Worm (Caenorhabditis elegans): ENCODE results near the gene Y55F3AM.21.
"Not testable (repeated sequence)": the region's sequence is repeated elsewhere in the genome, so short reads cannot be mapped to it uniquely, and the experiment has no call there.

Y55F3AM.21 gene

ce11 chrIV:1051636-1052133 lies at the start of gene Y55F3AM.21:
Y55F3AM.21 (minus strand) TSS chrIV:1051686.
- TF ChIP-seq egl-27, R02D3.7, aly-2 (tag; optimal IDR thresholded peaks at IDR 0.05): not testable (repeated sequence)

DNA sequence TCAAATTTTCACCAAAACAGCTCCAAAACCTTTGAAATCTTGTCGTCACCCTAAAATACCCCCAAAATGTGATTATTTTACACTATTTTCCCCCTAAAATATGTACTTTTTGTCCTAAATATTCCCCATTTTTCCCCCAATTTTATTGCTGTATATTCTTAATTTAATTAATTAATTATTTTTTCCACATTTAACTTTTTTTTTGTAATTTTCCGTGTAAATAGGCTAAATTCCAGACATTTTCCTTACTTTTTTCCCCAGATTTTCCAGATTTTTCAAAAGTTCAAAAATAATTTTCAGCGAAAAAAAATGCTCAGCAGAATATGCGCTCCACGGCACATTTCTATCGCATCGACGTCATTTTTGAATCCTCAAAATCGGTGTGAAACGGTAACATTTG lies 45.7 kb upstream of the Y55F3AM.21 start, which contains the start of gene cox-18:
Gene cox-18, plus strand, starts transcription at position 301 of the 400 bp plus-strand sequence.
- TF ChIP-seq lin-39 (tag; optimal IDR thresholded peaks at IDR 0.05), result no peak
- TF ChIP-seq egl-5 (tag; optimal IDR thresholded peaks at IDR 0.05), result no peak
- no peak for TF ChIP-seq fkh-2 (tag; optimal IDR thresholded peaks at IDR 0.05)
- TF ChIP-seq ama-1 (optimal IDR thresholded peaks at IDR 0.05), result no peak
- TF ChIP-seq tbx-2 (tag; optimal IDR thresholded peaks at IDR 0.05), result no peak
- no peak for TF ChIP-seq unc-39 (tag; optimal IDR thresholded peaks at IDR 0.05)
- TF ChIP-seq nhr-43 (tag; optimal IDR thresholded peaks at IDR 0.05; ENCODE audit: poor library complexity, severe bottlenecking), result no peak
- no peak for TF ChIP-seq nfya-1 (tag; optimal IDR thresholded peaks at IDR 0.05; ENCODE audit: insufficient read depth)
- no peak for TF ChIP-seq nhr-237 (tag; optimal IDR thresholded peaks at IDR 0.05)
- no peak for TF ChIP-seq lin-15B (tag; optimal IDR thresholded peaks at IDR 0.05)
- no peak for TF ChIP-seq nhr-67 (tag; optimal IDR thresholded peaks at IDR 0.05)
- no peak for TF ChIP-seq ceh-82 (tag; optimal IDR thresholded peaks at IDR 0.05)
- TF ChIP-seq aly-2 (tag; optimal IDR thresholded peaks at IDR 0.05), result no peak

ce11 chrIV:1096154-1096553 lies 44.7 kb upstream of the Y55F3AM.21 start:
- TF ChIP-seq skn-1 (tag; optimal IDR thresholded peaks at IDR 0.05), result no peak
- TF ChIP-seq snpc-4 (tag; optimal IDR thresholded peaks at IDR 0.05), result no peak
- TF ChIP-seq ceh-82 (tag; optimal IDR thresholded peaks at IDR 0.05), result no peak
- TF ChIP-seq egl-27 (tag; optimal IDR thresholded peaks at IDR 0.05), result no peak
- no peak for TF ChIP-seq lsy-12 (tag; optimal IDR thresholded peaks at IDR 0.05)
- no peak for TF ChIP-seq fkh-2 (tag; optimal IDR thresholded peaks at IDR 0.05)
- TF ChIP-seq fkh-10 (GFP tag; optimal IDR thresholded peaks at IDR 0.05), result no peak
- no peak for TF ChIP-seq sea-2 (GFP tag; optimal IDR thresholded peaks at IDR 0.05)

DNA sequence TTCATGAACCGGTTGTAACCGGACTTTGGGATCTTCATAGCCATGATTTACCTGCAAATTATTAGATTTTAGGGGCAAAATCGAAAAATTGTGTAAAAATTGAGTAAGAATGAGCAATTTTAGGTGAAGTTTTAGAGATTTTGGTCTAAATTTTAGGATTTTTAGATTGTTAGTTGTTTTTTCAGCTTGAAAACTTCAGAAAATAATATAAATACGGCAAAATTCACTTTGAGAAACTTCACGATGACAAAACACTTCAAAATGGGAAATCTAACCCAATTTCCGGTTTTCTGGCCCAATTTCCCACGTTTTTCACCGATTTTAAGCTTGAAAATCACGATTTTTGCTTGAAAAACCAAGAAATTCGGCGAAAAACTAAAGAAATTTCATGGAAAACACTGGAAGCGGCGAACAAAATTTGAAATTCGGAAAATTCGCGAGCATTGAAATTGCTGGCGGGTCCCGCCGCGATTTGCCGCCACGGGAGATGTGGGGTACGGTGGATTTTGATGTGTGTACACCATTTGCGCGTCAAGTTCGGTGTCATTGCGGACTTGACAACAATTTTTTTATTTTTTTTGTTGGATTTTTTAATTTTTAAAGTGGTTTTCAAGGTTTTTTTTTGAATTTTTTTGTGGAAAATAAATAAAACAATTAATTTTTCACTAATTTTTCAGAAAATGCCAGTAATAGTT lies 42.5 kb upstream of the Y55F3AM.21 start, which contains the start of the genes cct-8 and Y55F3AR.2:
Gene cct-8, minus strand, starts transcription at position 51 of the 695 bp plus-strand sequence.
Gene Y55F3AR.2, plus strand, starts transcription at position 672 of the 695 bp plus-strand sequence.
- TF ChIP-seq tbx-2 (tag; optimal IDR thresholded peaks at IDR 0.05) (peak; percentile 94), fkh-10 (GFP tag; optimal IDR thresholded peaks at IDR 0.05) (peak; percentile 98), hmg-11 (tag; optimal IDR thresholded peaks at IDR 0.05) (peak; percentile 91), zag-1 (tag; optimal IDR thresholded peaks at IDR 0.05) (peak; percentile 38), elt-2 (tag; optimal IDR thresholded peaks at IDR 0.05) (peak; percentile 76), jun-1 (tag; optimal IDR thresholded peaks at IDR 0.05) (peak; percentile 95), nhr-25 (tag; optimal IDR thresholded peaks at IDR 0.05) (peak; percentile 91), nfya-1 (tag; optimal IDR thresholded peaks at IDR 0.05; ENCODE audit: insufficient read depth) (peak; percentile 99), snpc-4 (tag; optimal IDR thresholded peaks at IDR 0.05) (peak; percentile 84), mdl-1 (tag; optimal IDR thresholded peaks at IDR 0.05) (no peak), fos-1 (tag; optimal IDR thresholded peaks at IDR 0.05) (no peak), lsy-12 (tag; optimal IDR thresholded peaks at IDR 0.05) (peak; percentile 99), R02D3.7 (tag; optimal IDR thresholded peaks at IDR 0.05) (peak; percentile 94), ztf-4 (tag; optimal IDR thresholded peaks at IDR 0.05) (peak; percentile 69), nhr-76 (tag; optimal IDR thresholded peaks at IDR 0.05) (peak; percentile 49), nhr-23 (tag; optimal IDR thresholded peaks at IDR 0.05) (peak; percentile 98), nhr-77 (tag; optimal IDR thresholded peaks at IDR 0.05) (peak; percentile 91), nhr-11 (tag; optimal IDR thresholded peaks at IDR 0.05) (no peak), ceh-9 (tag; optimal IDR thresholded peaks at IDR 0.05) (no peak), eor-1 (tag; optimal IDR thresholded peaks at IDR 0.05) (peak in 1 of 2 experiments; percentile 64), nhr-67 (tag; optimal IDR thresholded peaks at IDR 0.05) (peak; percentile 65), elt-1 (tag; optimal IDR thresholded peaks at IDR 0.05) (peak; percentile 80), lin-15B (tag; optimal IDR thresholded peaks at IDR 0.05) (peak; percentile 95), ceh-82 (tag; optimal IDR thresholded peaks at IDR 0.05) (peak; percentile 89), elt-3 (tag; optimal IDR thresholded peaks at IDR 0.05) (peak in 1 of 3 experiments; percentile 55), nhr-237 (tag; optimal IDR thresholded peaks at IDR 0.05) (no peak), ztf-11 (tag; optimal IDR thresholded peaks at IDR 0.05) (no peak), sea-2 (GFP tag; optimal IDR thresholded peaks at IDR 0.05) (no peak), skn-1 (tag; optimal IDR thresholded peaks at IDR 0.05) (peak; percentile 92), unc-62 (GFP tag; optimal IDR thresholded peaks at IDR 0.05) (peak; percentile 29), unc-39 (tag; optimal IDR thresholded peaks at IDR 0.05) (no peak), nhr-28 (tag; optimal IDR thresholded peaks at IDR 0.05) (no peak), ama-1 (optimal IDR thresholded peaks at IDR 0.05) (peak; percentile 78), aly-2 (tag; optimal IDR thresholded peaks at IDR 0.05) (peak; percentile 78), fkh-2 (tag; optimal IDR thresholded peaks at IDR 0.05) (no peak), pha-4 (tag; optimal IDR thresholded peaks at IDR 0.05) (peak; percentile 97), ceh-16 (tag; optimal IDR thresholded peaks at IDR 0.05) (peak; percentile 40), nhr-43 (tag; optimal IDR thresholded peaks at IDR 0.05; ENCODE audit: poor library complexity, severe bottlenecking) (peak; percentile 97), pqm-1 (tag; optimal IDR thresholded peaks at IDR 0.05) (peak; percentile 83), nhr-12 (tag; optimal IDR thresholded peaks at IDR 0.05) (no peak)

Measured in whole organism, L3 larva.